Worm (Caenorhabditis elegans) whole organism, L4/young adult: ENCODE data around the gene tyr-6.

ENCODE experiments used
- W03F9.2 ChIP-seq: fragments of 150-350 bp; optimal IDR thresholded peaks from 2 replicates; lab custom pipeline; 2014; ENCODE audit warnings: missing biosample characterization, missing genetic modification characterization
- dao-5 ChIP-seq: sonication (generic microtip); optimal IDR thresholded peaks from 2 replicates; lab custom pipeline; 2016; ENCODE audit warnings: missing genotype, missing genetic modification characterization, moderate library complexity, missing compliant biosample characterization
- him-1 ChIP-seq: sonication (generic microtip); optimal IDR thresholded peaks from 2 replicates; lab custom pipeline; 2016; ENCODE audit warnings: missing genotype, missing genetic modification reagents, missing genetic modification characterization, missing compliant biosample characterization

DNA sequence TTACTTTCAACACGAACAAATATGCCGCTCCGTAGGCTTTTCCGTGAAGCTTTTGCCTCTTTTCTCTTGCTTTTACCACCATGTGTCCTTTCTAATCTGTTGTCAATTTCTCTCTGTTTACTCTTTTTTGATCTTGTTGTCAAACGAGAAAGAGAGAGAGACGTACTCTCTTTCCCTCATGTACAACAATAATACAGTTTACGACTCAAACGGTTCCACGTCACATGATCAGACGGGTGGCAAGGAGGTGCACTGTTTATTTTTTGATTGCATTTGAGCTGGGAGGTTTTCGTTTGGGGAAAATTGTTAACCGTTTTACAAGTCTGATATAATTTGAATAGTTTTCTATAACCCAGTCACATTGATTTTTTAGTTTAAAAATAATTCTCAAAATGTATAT is 20.5 kb downstream of the tyr-6 start:
- TF ChIP-seq dao-5 (tag; lab: Kevin White, UChicago), result no peak
- no peak for TF ChIP-seq W03F9.2 (tag; lab: Kevin White, UChicago)
- no peak for TF ChIP-seq him-1 (tag; lab: Kevin White, UChicago)
